Worm (Caenorhabditis elegans) whole organism, dauer: Measurements from ENCODE around the gene C07G1.6.

ENCODE experiments used
- unc-62 ChIP-seq: sonication (generic microtip); optimal IDR thresholded peaks from 2 replicates; lab custom pipeline; 2017; ENCODE audit warnings: missing biosample characterization, missing genetic modification reagents, missing genetic modification characterization

Gene C07G1.6

ce11 chrIV:8183313-8183712 lies 26.9 kb downstream of the C07G1.6 start:
- no peak for TF ChIP-seq unc-62 (GFP tag; lab: Kevin White, UChicago)

- TF ChIP-seq unc-62 (GFP tag; lab: Kevin White, UChicago): no peak
These were observed 27.6 kb downstream of the C07G1.6 start for ce11 chrIV:8182566-8182965.

ce11 chrIV:8181404-8181803 lies 28.8 kb downstream of the C07G1.6 start:
- no peak for TF ChIP-seq unc-62 (GFP tag; lab: Kevin White, UChicago)

ce11 chrIV:8175686-8176532 lies 34.3 kb downstream of the C07G1.6 start, which contains the start of gene pct-1:
TSS of gene pct-1 (plus strand) at chrIV:8176482.
- no peak for TF ChIP-seq unc-62 (GFP tag; lab: Kevin White, UChicago)

- no peak for TF ChIP-seq unc-62 (GFP tag; lab: Kevin White, UChicago)
These were observed 35.4 kb downstream of the C07G1.6 start for ce11 chrIV:8174792-8175191.

ce11 chrIV:8173610-8174009 lies 36.6 kb downstream of the C07G1.6 start:
- no peak for TF ChIP-seq unc-62 (GFP tag; lab: Kevin White, UChicago)

- no peak for TF ChIP-seq unc-62 (GFP tag; lab: Kevin White, UChicago)
These were observed 38.8 kb downstream of the C07G1.6 start for ce11 chrIV:8171376-8171775.

- TF ChIP-seq unc-62 (GFP tag; lab: Kevin White, UChicago): no peak
These were observed 39.9 kb downstream of the C07G1.6 start for ce11 chrIV:8170264-8170663.

ce11 chrIV:8169674-8170073 lies 40.5 kb downstream of the C07G1.6 start, which contains the start of gene C07G1.15:
TSS of gene C07G1.15 (plus strand) at chrIV:8169974.
- TF ChIP-seq unc-62 (GFP tag; lab: Kevin White, UChicago): no peak

ce11 chrIV:8168660-8169059 lies 41.5 kb downstream of the C07G1.6 start, which contains the start of gene clec-52:
TSS of gene clec-52 (minus strand) at chrIV:8168760.
- TF ChIP-seq unc-62 (GFP tag; lab: Kevin White, UChicago): no peak

- TF ChIP-seq unc-62 (GFP tag; lab: Kevin White, UChicago): no peak
These were observed 44.2 kb downstream of the C07G1.6 start, which contains the start of gene B0218.7 for ce11 chrIV:8165950-8166349. TSS of gene B0218.7 (minus strand) at chrIV:8166050.

ce11 chrIV:8164515-8164914 lies 45.7 kb downstream of the C07G1.6 start:
- no peak for TF ChIP-seq unc-62 (GFP tag; lab: Kevin White, UChicago)

ce11 chrIV:8163687-8164086 lies 46.5 kb downstream of the C07G1.6 start, which contains the start of gene clec-51:
TSS of gene clec-51 (minus strand) at chrIV:8163800.
- no peak for TF ChIP-seq unc-62 (GFP tag; lab: Kevin White, UChicago)

- no peak for TF ChIP-seq unc-62 (GFP tag; lab: Kevin White, UChicago)
These were observed 48.4 kb downstream of the C07G1.6 start for ce11 chrIV:8161774-8162173.

- no peak for TF ChIP-seq unc-62 (GFP tag; lab: Kevin White, UChicago)
These were observed 50.2 kb downstream of the C07G1.6 start for ce11 chrIV:8159995-8160394.
